Worm (Caenorhabditis elegans) whole organism, late embryonic: ENCODE measurements around the gene ZK813.6.

ENCODE experiments used
- hlh-30 ChIP-seq: sonication (generic microtip); optimal IDR thresholded peaks from 2 replicates; lab custom pipeline; 2017; ENCODE audit warnings: antibody characterized with exemption, missing genetic modification characterization, missing compliant biosample characterization; ENCODE audit not compliant: insufficient read depth
- tbx-2 ChIP-seq: sonication (generic microtip); optimal IDR thresholded peaks from 2 replicates; lab custom pipeline; 2016; ENCODE audit warnings: missing genetic modification characterization, missing compliant biosample characterization

DNA sequence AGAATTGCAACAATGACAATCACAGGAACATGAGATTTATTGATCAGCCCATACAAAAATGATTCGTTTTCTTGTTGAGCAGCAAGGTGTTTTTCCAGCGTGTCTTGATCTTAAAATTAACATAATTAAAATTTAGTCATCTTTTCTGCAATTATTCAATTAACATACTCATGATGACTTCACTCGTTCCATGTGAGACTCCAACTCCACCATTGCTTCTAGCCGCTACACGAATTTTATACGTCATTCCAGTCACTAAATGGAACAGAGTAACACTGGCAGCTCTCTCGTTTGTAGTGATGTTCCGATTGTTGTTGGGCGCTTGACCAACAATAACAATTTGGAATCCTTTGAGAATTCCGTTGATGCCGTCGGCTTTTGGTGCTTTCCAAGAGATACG, 29.3 kb downstream of the ZK813.6 start:
- TF ChIP-seq hlh-30 (tag; lab: Kevin White, UChicago) (no peak), tbx-2 (tag; lab: Kevin White, UChicago) (no peak)
